Worm (Caenorhabditis elegans) whole organism, mixed stage, embryonic: ENCODE results near the gene xpo-3.

Experiments used
- M03D4.4 ChIP-seq: sonication (generic microtip); optimal IDR thresholded peaks from 2 replicates; lab custom pipeline; 2017; ENCODE audit warnings: mild to moderate bottlenecking, missing genetic modification characterization, missing compliant biosample characterization
- bed-3 ChIP-seq: fragments of 200-800 bp; sonication (Bioruptor generic); optimal IDR thresholded peaks from 3 replicates; lab custom pipeline; 2018; ENCODE audit warnings: mild to moderate bottlenecking, missing genetic modification characterization, moderate library complexity, missing compliant biosample characterization
- blmp-1 ChIP-seq: fragments of 150-350 bp; optimal IDR thresholded peaks from 2 replicates; lab custom pipeline; 2014; ENCODE audit warnings: missing biosample characterization, missing genetic modification characterization
- ceh-39 ChIP-seq: fragments of 150-350 bp; optimal IDR thresholded peaks from 2 replicates; lab custom pipeline; 2014; ENCODE audit warnings: missing biosample characterization, missing genetic modification characterization
- ceh-43 ChIP-seq: fragments of 200-800 bp; sonication (Bioruptor generic); optimal IDR thresholded peaks from 2 replicates; lab custom pipeline; 2018; ENCODE audit warnings: mild to moderate bottlenecking, missing genetic modification characterization, moderate library complexity, missing compliant biosample characterization
- ceh-83 ChIP-seq: fragments of 200-800 bp; sonication (Bioruptor generic); optimal IDR thresholded peaks from 2 replicates; lab custom pipeline; 2018; ENCODE audit warnings: mild to moderate bottlenecking, missing genetic modification characterization, missing compliant biosample characterization
- ces-1 ChIP-seq: fragments of 150-350 bp; optimal IDR thresholded peaks from 2 replicates; lab custom pipeline; 2014; ENCODE audit warnings: missing biosample characterization, missing genetic modification reagents, missing genetic modification characterization
- drap-1 ChIP-seq: fragments of 200-800 bp; sonication (Bioruptor generic); optimal IDR thresholded peaks from 3 replicates; lab custom pipeline; 2018; ENCODE audit warnings: mild to moderate bottlenecking, missing genetic modification characterization, missing compliant biosample characterization
- elt-1 ChIP-seq: sonication (generic microtip); optimal IDR thresholded peaks from 2 replicates; lab custom pipeline; 2017; ENCODE audit warnings: missing genetic modification characterization, mild to moderate bottlenecking, missing compliant biosample characterization, antibody characterized with exemption, moderate library complexity, borderline replicate concordance; ENCODE audit not compliant: insufficient read depth
- elt-3 ChIP-seq: fragments of 150-350 bp; optimal IDR thresholded peaks from 2 replicates; lab custom pipeline; 2014; ENCODE audit warnings: missing biosample characterization, missing genetic modification characterization
- flh-1 ChIP-seq: fragments of 200-800 bp; sonication (Bioruptor generic); optimal IDR thresholded peaks from 2 replicates; lab custom pipeline; 2018; ENCODE audit warnings: mild to moderate bottlenecking, missing genetic modification characterization, moderate library complexity, missing compliant biosample characterization
- ham-2 ChIP-seq: fragments of 200-800 bp; sonication (Bioruptor generic); optimal IDR thresholded peaks from 2 replicates; lab custom pipeline; 2018; ENCODE audit warnings: mild to moderate bottlenecking, missing genetic modification characterization, missing compliant biosample characterization
- hlh-1 ChIP-seq: fragments of 150-350 bp; optimal IDR thresholded peaks from 2 replicates; lab custom pipeline; 2014; ENCODE audit warnings: missing biosample characterization, missing genetic modification reagents, missing genetic modification characterization
- lin-13 ChIP-seq: fragments of 150-350 bp; optimal IDR thresholded peaks from 2 replicates; lab custom pipeline; 2014; ENCODE audit warnings: missing biosample characterization, missing genetic modification characterization
- lsy-2 ChIP-seq: fragments of 150-350 bp; optimal IDR thresholded peaks from 2 replicates; lab custom pipeline; 2014; ENCODE audit warnings: missing biosample characterization, missing genetic modification characterization
- mep-1 ChIP-seq: fragments of 150-350 bp; optimal IDR thresholded peaks from 2 replicates; lab custom pipeline; 2017; ENCODE audit warnings: missing biosample characterization, missing genetic modification reagents, missing genetic modification characterization, inconsistent platforms
- mls-2 ChIP-seq: sonication (generic microtip); optimal IDR thresholded peaks from 2 replicates; lab custom pipeline; 2016; ENCODE audit warnings: mild to moderate bottlenecking, missing genetic modification characterization, moderate library complexity, missing compliant biosample characterization
- nhr-2 ChIP-seq: fragments of 150-350 bp; optimal IDR thresholded peaks from 2 replicates; lab custom pipeline; 2014; ENCODE audit warnings: missing biosample characterization, missing genetic modification characterization
- nhr-237 ChIP-seq: fragments of 150-350 bp; optimal IDR thresholded peaks from 2 replicates; lab custom pipeline; 2014; ENCODE audit warnings: missing biosample characterization, missing genetic modification characterization
- nhr-76 ChIP-seq: sonication (generic microtip); optimal IDR thresholded peaks from 2 replicates; lab custom pipeline; 2017; ENCODE audit warnings: missing biosample characterization, missing genetic modification characterization
- pha-4 ChIP-seq: fragments of 150-350 bp; optimal IDR thresholded peaks from 2 replicates; lab custom pipeline; 2018; ENCODE audit warnings: missing biosample characterization, missing genetic modification reagents, missing genetic modification characterization
- sem-2 ChIP-seq: fragments of 200-800 bp; sonication (Bioruptor generic); optimal IDR thresholded peaks from 2 replicates; lab custom pipeline; 2018; ENCODE audit warnings: mild to moderate bottlenecking, missing genetic modification characterization, missing compliant biosample characterization
- snpc-4 ChIP-seq: fragments of 150-350 bp; optimal IDR thresholded peaks from 2 replicates; lab custom pipeline; 2014; ENCODE audit warnings: missing biosample characterization, missing genetic modification characterization
- sptf-1 ChIP-seq: sonication (generic microtip); optimal IDR thresholded peaks from 2 replicates; lab custom pipeline; 2017; ENCODE audit warnings: mild to moderate bottlenecking, missing genetic modification characterization, moderate library complexity, missing compliant biosample characterization
- tbx-8 ChIP-seq: fragments of 200-800 bp; sonication (Bioruptor generic); optimal IDR thresholded peaks from 2 replicates; lab custom pipeline; 2018; ENCODE audit warnings: mild to moderate bottlenecking, missing genetic modification characterization, moderate library complexity, missing compliant biosample characterization
- unc-120 ChIP-seq: sonication (generic microtip); optimal IDR thresholded peaks from 2 replicates; lab custom pipeline; 2017; ENCODE audit warnings: missing genetic modification characterization, missing compliant biosample characterization; ENCODE audit not compliant: poor library complexity, severe bottlenecking
- unc-39 ChIP-seq: fragments of 150-350 bp; optimal IDR thresholded peaks from 2 replicates; lab custom pipeline; 2014; ENCODE audit warnings: missing biosample characterization, missing genetic modification characterization
- unc-62 ChIP-seq: fragments of 150-350 bp; optimal IDR thresholded peaks from 2 replicates; lab custom pipeline; 2014; ENCODE audit warnings: missing biosample characterization, missing genetic modification reagents, missing genetic modification characterization
- zip-8 ChIP-seq: fragments of 150-350 bp; optimal IDR thresholded peaks from 2 replicates; lab custom pipeline; 2014; ENCODE audit warnings: missing biosample characterization, missing genetic modification characterization
- ztf-11 ChIP-seq: fragments of 150-350 bp; optimal IDR thresholded peaks from 2 replicates; lab custom pipeline; 2014; ENCODE audit warnings: missing biosample characterization, missing genetic modification characterization

xpo-3 gene

ce11 chrIV:7909455-7910141 lies 14.2 kb downstream of the xpo-3 start:
- no peak for TF ChIP-seq elt-3 (tag; lab: Kevin White, UChicago)
- no peak for TF ChIP-seq M03D4.4 (tag; lab: Kevin White, UChicago)
- TF ChIP-seq ztf-11: no peak
- TF ChIP-seq lin-13: no peak
- TF ChIP-seq mep-1 (tag; lab: Kevin White, UChicago): peak; percentile 65
- no peak for TF ChIP-seq zip-8
- no peak for TF ChIP-seq unc-62 (GFP tag; lab: Kevin White, UChicago)
- TF ChIP-seq tbx-8 (GFP tag; lab: Kevin White, UChicago): no peak
- TF ChIP-seq sptf-1: no peak
- TF ChIP-seq ces-1: peak; percentile 8
- no peak for TF ChIP-seq drap-1
- TF ChIP-seq lsy-2 (tag; lab: Kevin White, UChicago): peak; percentile 65
- no peak for TF ChIP-seq snpc-4
- no peak for TF ChIP-seq bed-3 (GFP tag; lab: Kevin White, UChicago)
- peak; percentile 19 for TF ChIP-seq hlh-1 (tag; lab: Kevin White, UChicago)
- TF ChIP-seq blmp-1: no peak
- TF ChIP-seq elt-1 (tag; lab: Kevin White, UChicago): no peak
- no peak for TF ChIP-seq flh-1 (GFP tag; lab: Kevin White, UChicago)
- no peak for TF ChIP-seq sem-2
- TF ChIP-seq ham-2 (GFP tag; lab: Kevin White, UChicago): no peak
- TF ChIP-seq pha-4 (tag; lab: Kevin White, UChicago): no peak

DNA sequence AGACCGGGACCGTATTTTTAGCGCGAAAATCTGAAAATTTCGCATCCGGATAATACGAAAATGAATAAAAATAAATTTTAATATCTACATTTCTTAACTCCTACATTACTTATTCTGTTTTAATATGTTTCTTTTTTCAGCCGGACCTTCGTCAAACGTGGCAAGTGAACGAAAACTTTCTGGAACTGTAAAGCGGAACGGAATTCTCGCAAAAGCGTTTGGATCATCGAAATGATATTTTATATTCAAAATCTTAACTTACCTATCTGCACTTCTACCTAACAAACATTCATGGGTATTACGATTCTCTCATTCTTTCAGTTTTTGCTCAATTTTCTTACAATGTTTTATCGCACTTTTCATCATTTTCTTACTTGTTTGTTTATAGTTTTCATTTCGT lies 17.2 kb downstream of the xpo-3 start:
- no peak for TF ChIP-seq pha-4 (tag; lab: Kevin White, UChicago)

- peak; percentile 52 for TF ChIP-seq ces-1
- TF ChIP-seq hlh-1 (tag; lab: Kevin White, UChicago): peak; percentile 30
- TF ChIP-seq mls-2 (tag; lab: Kevin White, UChicago): no peak
Measured at ce11 chrIV:7903359-7903758, 20.5 kb downstream of the xpo-3 start, which contains the start of gene C49H3.6. Gene C49H3.6 (plus strand): TSS chrIV:7903738.

- TF ChIP-seq unc-39 (tag; lab: Kevin White, UChicago) (no peak), sptf-1 (no peak), mep-1 (tag; lab: Kevin White, UChicago) (peak; percentile 71), ces-1 (peak; percentile 49), nhr-237 (peak; percentile 55), pha-4 (tag; lab: Kevin White, UChicago) (peak; percentile 37), zip-8 (no peak), unc-120 (peak; percentile 25), lsy-2 (tag; lab: Kevin White, UChicago) (peak; percentile 96)
Measured at ce11 chrIV:7902221-7902904, 21.5 kb downstream of the xpo-3 start, which contains the start of gene arp-11. Gene arp-11 (minus strand): TSS chrIV:7902271.

- TF ChIP-seq mep-1 (tag; lab: Kevin White, UChicago) (no peak), ztf-11 (no peak), unc-39 (tag; lab: Kevin White, UChicago) (no peak), nhr-2 (tag; lab: Kevin White, UChicago) (no peak), flh-1 (GFP tag; lab: Kevin White, UChicago) (no peak), M03D4.4 (tag; lab: Kevin White, UChicago) (no peak), nhr-237 (no peak), drap-1 (no peak), sptf-1 (no peak), elt-3 (tag; lab: Kevin White, UChicago) (no peak), ceh-83 (GFP tag; lab: Kevin White, UChicago) (no peak), snpc-4 (no peak), lin-13 (no peak), ceh-39 (tag; lab: Kevin White, UChicago) (no peak), ham-2 (GFP tag; lab: Kevin White, UChicago) (no peak), ceh-43 (GFP tag; lab: Kevin White, UChicago) (no peak), nhr-76 (tag; lab: Kevin White, UChicago) (no peak)
Measured at ce11 chrIV:7898489-7898888, 25.3 kb downstream of the xpo-3 start.
